Worm (Caenorhabditis elegans) whole organism, L4 larva: ENCODE measurements around the gene Y75B7AL.2.
A peak's percentile ranks its signal among the peaks of the same experiment; 100 is the strongest.

Source experiments
- F44E2.7 ChIP-seq: fragments of 200-800 bp; sonication (Bioruptor generic); IDR thresholded peaks from 2 replicates; pipeline ENCODE4 v2.1.2; 2022; ENCODE audit warnings: missing genetic modification characterization, missing compliant biosample characterization
- Y105C5A.15 ChIP-seq: fragments of 200-800 bp; sonication (Bioruptor generic); IDR thresholded peaks from 2 replicates; pipeline ENCODE4 v1.3.6; 2022; ENCODE audit warnings: missing genetic modification characterization, missing compliant biosample characterization
- Y48G9A.11 ChIP-seq: fragments of 200-800 bp; sonication (Bioruptor generic); IDR thresholded peaks from 2 replicates; pipeline ENCODE4 v1.3.6; 2022; ENCODE audit warnings: missing genetic modification reagents, missing genetic modification characterization, missing compliant biosample characterization
- Y5F2A.4 ChIP-seq: fragments of 200-800 bp; sonication (Bioruptor generic); optimal IDR thresholded peaks from 2 replicates; lab custom pipeline; 2018; ENCODE audit warnings: mild to moderate bottlenecking, missing genetic modification characterization, missing compliant biosample characterization
- ZK337.2 ChIP-seq: fragments of 200-800 bp; sonication (Bioruptor generic); IDR thresholded peaks from 2 replicates; pipeline ENCODE4 v1.3.6; 2022; ENCODE audit warnings: missing genetic modification reagents, missing genetic modification characterization, missing compliant biosample characterization
- aly-2 ChIP-seq: sonication (generic microtip); optimal IDR thresholded peaks from 2 replicates; lab custom pipeline; 2018; ENCODE audit warnings: missing biosample characterization, missing genetic modification characterization
- attf-4 ChIP-seq: sonication (generic microtip); optimal IDR thresholded peaks from 3 replicates; lab custom pipeline; 2017; ENCODE audit warnings: missing biosample characterization, missing genetic modification characterization
- ceh-20 ChIP-seq: fragments of 200-800 bp; sonication (Bioruptor generic); IDR thresholded peaks from 2 replicates; pipeline ENCODE4 v1.3.6; 2022; ENCODE audit warnings: missing genetic modification reagents, missing genetic modification characterization, missing compliant biosample characterization
- ceh-62 ChIP-seq: sonication (generic microtip); optimal IDR thresholded peaks from 2 replicates; lab custom pipeline; 2017; ENCODE audit warnings: missing biosample characterization, missing genetic modification characterization
- ceh-82 ChIP-seq: sonication (generic microtip); optimal IDR thresholded peaks from 2 replicates; lab custom pipeline; 2017; ENCODE audit warnings: missing biosample characterization, missing genetic modification characterization
- ces-1 ChIP-seq: fragments of 150-350 bp; sonication (generic microtip); optimal IDR thresholded peaks from 4 replicates; lab custom pipeline; 2014; ENCODE audit warnings: missing biosample characterization, missing genetic modification reagents, missing genetic modification characterization
- daf-12 ChIP-seq: fragments of 150-350 bp; optimal IDR thresholded peaks from 2 replicates; lab custom pipeline; 2014; ENCODE audit warnings: missing biosample characterization, missing genetic modification reagents, missing genetic modification characterization
- dmd-6 ChIP-seq: fragments of 200-800 bp; sonication (Bioruptor generic); IDR thresholded peaks from 2 replicates; pipeline ENCODE4 v1.3.6; 2022; ENCODE audit warnings: missing genetic modification reagents, missing genetic modification characterization, missing compliant biosample characterization
- dmd-8 ChIP-seq: fragments of 200-800 bp; sonication (Bioruptor generic); IDR thresholded peaks from 2 replicates; pipeline ENCODE4 v1.3.6; 2022; ENCODE audit warnings: missing genetic modification characterization, missing compliant biosample characterization
- dve-1 ChIP-seq: sonication (generic microtip); optimal IDR thresholded peaks from 2 replicates; lab custom pipeline; 2017; ENCODE audit warnings: antibody characterized with exemption, mild to moderate bottlenecking, missing genetic modification characterization, missing compliant biosample characterization; ENCODE audit not compliant: insufficient read depth
- egl-43 ChIP-seq: fragments of 200-800 bp; sonication (Bioruptor generic); IDR thresholded peaks from 2 replicates; pipeline ENCODE4 v1.3.6; 2022; ENCODE audit warnings: missing genetic modification reagents, missing genetic modification characterization, missing compliant biosample characterization
- fkh-10 ChIP-seq: fragments of 150-350 bp; optimal IDR thresholded peaks from 2 replicates; lab custom pipeline; 2014; ENCODE audit warnings: missing biosample characterization, missing genetic modification reagents, missing genetic modification characterization
- hlh-11 ChIP-seq: fragments of 200-800 bp; sonication (Bioruptor generic); optimal IDR thresholded peaks from 2 replicates; lab custom pipeline; 2018; ENCODE audit warnings: mild to moderate bottlenecking, missing genetic modification characterization, missing compliant biosample characterization
- hmg-1.1 ChIP-seq: fragments of 200-800 bp; sonication (Bioruptor generic); IDR thresholded peaks from 2 replicates; pipeline ENCODE4 v1.3.6; 2022; ENCODE audit warnings: missing genetic modification reagents, missing genetic modification characterization, missing compliant biosample characterization
- lim-7 ChIP-seq: fragments of 200-800 bp; sonication (Bioruptor generic); IDR thresholded peaks from 2 replicates; pipeline ENCODE4 v1.3.6; 2022; ENCODE audit warnings: missing genetic modification characterization, missing compliant biosample characterization
- lin-29 ChIP-seq: fragments of 200-800 bp; sonication (Bioruptor generic); IDR thresholded peaks from 2 replicates; pipeline ENCODE4 v1.3.6; 2022; ENCODE audit warnings: missing genetic modification reagents, missing genetic modification characterization, missing compliant biosample characterization
- lin-39 ChIP-seq: fragments of 150-350 bp; optimal IDR thresholded peaks from 2 replicates; lab custom pipeline; 2014; ENCODE audit warnings: missing biosample characterization, missing genetic modification reagents, missing genetic modification characterization
- mep-1 ChIP-seq: fragments of 150-350 bp; sonication (generic microtip); optimal IDR thresholded peaks from 3 replicates; lab custom pipeline; 2014; ENCODE audit warnings: missing biosample characterization, missing genetic modification characterization
- mxl-3 ChIP-seq: fragments of 200-800 bp; sonication (Bioruptor generic); optimal IDR thresholded peaks from 2 replicates; lab custom pipeline; 2018; ENCODE audit warnings: mild to moderate bottlenecking, missing genetic modification characterization, missing compliant biosample characterization
- nhr-10 ChIP-seq: fragments of 150-350 bp; optimal IDR thresholded peaks from 2 replicates; lab custom pipeline; 2014; ENCODE audit warnings: missing biosample characterization, missing genetic modification characterization
- nhr-102 ChIP-seq: sonication (generic microtip); optimal IDR thresholded peaks from 2 replicates; lab custom pipeline; 2016; ENCODE audit warnings: mild to moderate bottlenecking, missing genetic modification characterization, moderate library complexity, missing compliant biosample characterization
- nhr-111 ChIP-seq: fragments of 200-800 bp; sonication (Bioruptor generic); optimal IDR thresholded peaks from 2 replicates; lab custom pipeline; 2018; ENCODE audit warnings: mild to moderate bottlenecking, missing genetic modification characterization, missing compliant biosample characterization
- nhr-237 ChIP-seq: sonication (generic microtip); optimal IDR thresholded peaks from 2 replicates; lab custom pipeline; 2017; ENCODE audit warnings: missing biosample characterization, missing genetic modification characterization
- nhr-25 ChIP-seq: sonication (generic microtip); optimal IDR thresholded peaks from 2 replicates; lab custom pipeline; 2017; ENCODE audit warnings: missing genetic modification characterization, mild to moderate bottlenecking, missing compliant biosample characterization, antibody characterized with exemption, moderate library complexity, borderline replicate concordance; ENCODE audit not compliant: insufficient read depth
- nhr-6 ChIP-seq: fragments of 150-350 bp; optimal IDR thresholded peaks from 2 replicates; lab custom pipeline; 2014; ENCODE audit warnings: missing biosample characterization, missing genetic modification characterization
- nhr-77 ChIP-seq: fragments of 150-350 bp; optimal IDR thresholded peaks from 2 replicates; lab custom pipeline; 2014; ENCODE audit warnings: missing biosample characterization, missing genetic modification characterization
- sdz-12 ChIP-seq: fragments of 200-800 bp; sonication (Bioruptor generic); optimal IDR thresholded peaks from 2 replicates; lab custom pipeline; 2018; ENCODE audit warnings: mild to moderate bottlenecking, missing genetic modification characterization, missing compliant biosample characterization
- snpc-4 ChIP-seq: fragments of 150-350 bp; optimal IDR thresholded peaks from 2 replicates; lab custom pipeline; 2014; ENCODE audit warnings: missing biosample characterization, missing genetic modification characterization
- unc-39 ChIP-seq: sonication (generic microtip); optimal IDR thresholded peaks from 2 replicates; lab custom pipeline; 2017; ENCODE audit warnings: missing biosample characterization, missing genetic modification characterization
- vab-7 ChIP-seq: fragments of 200-800 bp; sonication (Bioruptor generic); IDR thresholded peaks from 2 replicates; pipeline ENCODE4 v1.3.6; 2022; ENCODE audit warnings: missing genetic modification reagents, missing genetic modification characterization, missing compliant biosample characterization

The Y75B7AL.2 gene

ce11 chrV:1355297-1355696, 2.7 kb downstream of the Y75B7AL.2 start:
- TF ChIP-seq ces-1 (GFP tag; lab: Kevin White, UChicago) (no peak), nhr-25 (tag; lab: Kevin White, UChicago) (no peak), aly-2 (no peak), nhr-102 (tag; lab: Kevin White, UChicago) (no peak), dmd-8 (GFP tag; lab: Robert Waterston, UW) (no peak), lim-7 (GFP tag; lab: Robert Waterston, UW) (no peak), ceh-20 (no peak), daf-12 (tag; lab: Kevin White, UChicago) (no peak), sdz-12 (GFP tag; lab: Kevin White, UChicago) (no peak), ceh-62 (tag; lab: Kevin White, UChicago) (no peak)
- TF ChIP-seq, all 104 proteins: peak for 0

ce11 chrV:1352321-1352720, 5.6 kb downstream of the Y75B7AL.2 start:
- no peak for TF ChIP-seq nhr-77
- no peak for TF ChIP-seq nhr-102 (tag; lab: Kevin White, UChicago)
- TF ChIP-seq Y48G9A.11 (GFP tag; lab: Robert Waterston, UW) = no peak
- no peak for TF ChIP-seq nhr-6

ce11 chrV:1351826-1352225, 6.1 kb downstream of the Y75B7AL.2 start, which contains the start of gene glb-33:
Gene glb-33 (plus strand): TSS chrV:1352126.
- TF ChIP-seq nhr-10 = no peak
- no peak for TF ChIP-seq fkh-10 (GFP tag; lab: Kevin White, UChicago)
- TF ChIP-seq dmd-6 (GFP tag; lab: Robert Waterston, UW) = no peak
- TF ChIP-seq hlh-11 (tag; lab: Kevin White, UChicago) = no peak
- no peak for TF ChIP-seq nhr-77
- TF ChIP-seq egl-43 (GFP tag; lab: Robert Waterston, UW) = no peak
- TF ChIP-seq attf-4 (tag; lab: Kevin White, UChicago) = no peak
- TF ChIP-seq hmg-1.1 (GFP tag; lab: Robert Waterston, UW) = no peak
- TF ChIP-seq lin-29 (GFP tag; lab: Robert Waterston, UW) = no peak
- TF ChIP-seq ZK337.2 (GFP tag; lab: Robert Waterston, UW) = no peak

ce11 chrV:1349802-1350201, 8.1 kb downstream of the Y75B7AL.2 start:
- TF ChIP-seq snpc-4 (tag; lab: Kevin White, UChicago) (no peak), lin-39 (tag; lab: Kevin White, UChicago) (no peak), vab-7 (no peak), lin-29 (GFP tag; lab: Robert Waterston, UW) (no peak), mxl-3 (GFP tag; lab: Kevin White, UChicago) (no peak), nhr-237 (no peak), Y105C5A.15 (GFP tag; lab: Robert Waterston, UW) (no peak), Y5F2A.4 (no peak), hlh-11 (tag; lab: Kevin White, UChicago) (no peak), nhr-111 (GFP tag; lab: Kevin White, UChicago) (no peak), ces-1 (GFP tag; lab: Kevin White, UChicago) (peak; percentile 64), mep-1 (tag; lab: Kevin White, UChicago) (peak; percentile 1), ceh-82 (tag; lab: Kevin White, UChicago) (no peak)

- TF ChIP-seq snpc-4 (tag; lab: Kevin White, UChicago) (no peak), F44E2.7 (GFP tag; lab: Robert Waterston, UW) (no peak), dve-1 (tag; lab: Kevin White, UChicago) (no peak), Y48G9A.11 (GFP tag; lab: Robert Waterston, UW) (no peak), unc-39 (tag; lab: Kevin White, UChicago) (no peak)
Observed at ce11 chrV:1342712-1343111, 15.2 kb downstream of the Y75B7AL.2 start.
